Worm (Caenorhabditis elegans): ENCODE measurements around the gene F54E7.9.

The F54E7.9 gene

DNA sequence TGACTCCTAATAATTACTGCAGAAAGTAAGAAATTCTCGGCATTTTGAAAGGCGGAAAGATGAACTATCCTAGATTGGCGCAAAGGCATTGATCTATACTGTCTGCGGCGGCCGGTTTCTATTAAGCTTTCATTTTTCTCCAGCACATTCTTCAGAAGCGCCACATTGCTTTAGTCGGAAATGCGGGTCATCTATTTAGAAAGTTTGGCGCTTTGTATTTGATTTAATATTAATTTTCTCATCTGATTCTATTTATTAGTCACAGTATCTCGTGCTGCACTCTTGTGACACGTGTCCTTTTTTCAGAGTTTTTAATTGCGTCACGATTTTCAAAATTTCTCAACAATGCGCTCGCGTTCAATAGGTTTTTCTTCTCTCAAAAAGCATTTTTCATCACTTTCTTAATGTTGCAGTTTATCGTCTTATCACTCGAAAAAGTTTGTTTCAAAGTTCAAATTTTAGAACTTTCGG, 37.3 kb upstream of the F54E7.9 start:
- TF ChIP-seq ceh-9 (tag; optimal IDR thresholded peaks at IDR 0.05) (no peak), ceh-18 (tag; optimal IDR thresholded peaks at IDR 0.05) (no peak), rnt-1 (tag; optimal IDR thresholded peaks at IDR 0.05) (no peak), odd-2 (tag; optimal IDR thresholded peaks at IDR 0.05) (no peak), hlh-30 (tag; optimal IDR thresholded peaks at IDR 0.05; ENCODE audit: insufficient read depth) (no peak), hlh-8 (tag; optimal IDR thresholded peaks at IDR 0.05) (no peak), syd-9 (tag; optimal IDR thresholded peaks at IDR 0.05) (no peak), ttx-3 (tag; optimal IDR thresholded peaks at IDR 0.05) (no peak), C08G9.2 (tag; optimal IDR thresholded peaks at IDR 0.05) (no peak), ztf-16 (tag; optimal IDR thresholded peaks at IDR 0.05) (no peak), nhr-11 (tag; optimal IDR thresholded peaks at IDR 0.05) (no peak), madf-2 (tag; optimal IDR thresholded peaks at IDR 0.05) (no peak), ceh-22 (tag; optimal IDR thresholded peaks at IDR 0.05) (no peak), dmd-4 (tag; optimal IDR thresholded peaks at IDR 0.05; ENCODE audit: borderline replicate concordance) (no peak)

- TF ChIP-seq unc-55 (GFP tag; optimal IDR thresholded peaks at IDR 0.05) (no peak), ceh-2 (tag; optimal IDR thresholded peaks at IDR 0.05) (no peak), ztf-16 (tag; optimal IDR thresholded peaks at IDR 0.05) (no peak), unc-3 (GFP tag; conservative IDR thresholded peaks at IDR 0.05) (no peak), unc-3 (tag; optimal IDR thresholded peaks at IDR 0.05) (no peak), Y22D7AL.16 (tag; optimal IDR thresholded peaks at IDR 0.05) (no peak), ceh-45 (GFP tag; IDR thresholded peaks at IDR 0.05) (no peak), ceh-9 (tag; optimal IDR thresholded peaks at IDR 0.05) (no peak), F13H6.1 (tag; optimal IDR thresholded peaks at IDR 0.05) (no peak), fkh-6 (tag; optimal IDR thresholded peaks at IDR 0.05) (no peak)
These were observed 36.7 kb upstream of the F54E7.9 start, which contains the start of gene arf-1 for ce11 chrIII:5714230-5714983. TSS of gene arf-1 (plus strand) at chrIII:5714886.

DNA sequence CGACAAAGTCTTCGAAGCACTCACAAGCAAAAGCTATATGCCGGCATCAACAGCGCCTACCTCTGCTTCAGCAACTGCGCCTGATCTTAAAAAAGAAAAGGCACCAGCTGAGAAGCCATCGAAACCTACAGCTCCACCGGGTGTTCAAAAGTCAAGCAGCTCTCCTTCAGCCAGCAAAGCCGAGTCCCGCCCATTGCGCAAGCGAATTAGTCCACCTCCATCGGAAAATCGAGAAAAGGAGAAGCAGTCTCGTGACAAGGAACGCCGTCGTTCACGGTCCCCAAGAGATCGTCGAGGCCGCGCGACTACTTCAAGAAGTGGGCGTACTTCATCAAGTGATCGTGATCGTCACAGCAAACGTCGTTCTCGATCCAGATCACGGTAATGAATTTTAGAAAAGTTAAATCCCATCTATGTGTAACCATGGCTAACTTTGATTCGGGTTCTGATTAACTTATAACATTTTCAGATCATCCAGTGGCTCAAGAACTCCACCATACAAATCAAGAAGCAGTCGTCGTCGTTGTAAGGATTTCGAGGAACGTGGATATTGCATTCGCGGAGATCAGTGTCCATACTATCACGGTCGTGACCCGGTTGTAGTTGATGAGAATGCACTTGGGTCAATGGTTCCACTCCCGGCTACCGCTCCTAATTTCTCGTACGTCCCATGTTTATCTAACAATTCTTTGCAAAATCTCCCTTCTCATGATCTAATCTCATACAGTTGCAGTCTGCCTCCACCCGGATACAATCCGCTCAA, 34.4 kb upstream of the F54E7.9 start:
- TF ChIP-seq elt-2 (tag; optimal IDR thresholded peaks at IDR 0.05), result no peak
- no peak for TF ChIP-seq pha-2 (tag; optimal IDR thresholded peaks at IDR 0.05)
- TF ChIP-seq ceh-9 (tag; optimal IDR thresholded peaks at IDR 0.05), result no peak

DNA sequence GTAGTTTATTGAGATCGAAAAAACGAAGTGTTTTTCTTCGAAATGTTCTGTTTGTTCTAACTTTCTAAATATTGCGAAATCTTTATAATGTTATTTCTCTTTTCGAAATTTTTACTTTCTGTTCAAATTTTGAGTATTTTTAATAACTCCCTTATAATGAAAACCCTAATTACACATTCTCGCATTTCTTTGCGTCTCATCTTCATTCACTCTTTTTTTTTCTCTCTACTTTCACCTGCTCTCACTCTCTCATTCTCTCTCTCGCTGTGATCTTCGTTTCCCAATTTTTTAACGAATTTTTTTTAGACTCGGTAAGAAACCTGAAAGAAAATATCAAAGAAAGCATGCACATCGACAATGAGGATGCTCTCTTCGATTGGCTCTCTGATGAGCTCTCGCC, 33.6 kb upstream of the F54E7.9 start, which contains the start of gene rbm-26:
TSS of gene rbm-26 (plus strand) at position 301 of the 400 bp plus-strand sequence.
- TF ChIP-seq pag-3 (tag; optimal IDR thresholded peaks at IDR 0.05; ENCODE audit: borderline replicate concordance) (no peak), dmd-4 (tag; optimal IDR thresholded peaks at IDR 0.05; ENCODE audit: borderline replicate concordance) (no peak), syd-9 (tag; optimal IDR thresholded peaks at IDR 0.05) (no peak), nfya-1 (tag; optimal IDR thresholded peaks at IDR 0.05) (no peak), hlh-30 (tag; optimal IDR thresholded peaks at IDR 0.05; ENCODE audit: insufficient read depth) (no peak)

DNA sequence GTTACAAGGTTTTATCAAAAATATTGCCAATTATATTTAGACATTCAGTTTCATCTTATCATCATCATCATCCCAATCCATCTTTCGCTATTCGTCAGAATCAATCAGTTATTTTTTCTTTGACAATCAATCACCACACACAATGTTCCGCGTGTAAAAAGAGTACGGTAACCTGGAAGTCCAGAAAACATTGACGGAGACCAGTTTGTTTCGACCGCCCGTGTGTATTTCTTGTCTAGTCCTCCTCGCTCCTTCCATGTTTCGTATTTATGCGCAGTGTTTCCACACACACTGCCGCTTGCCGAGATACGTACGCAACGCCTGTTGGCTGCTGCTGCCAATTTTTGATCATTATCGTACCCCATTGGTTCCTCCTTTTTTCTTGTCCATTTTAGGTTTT, 33.0 kb upstream of the F54E7.9 start:
- TF ChIP-seq elt-2 (tag; optimal IDR thresholded peaks at IDR 0.05) (peak; percentile 42), ets-4 (tag; optimal IDR thresholded peaks at IDR 0.05) (peak; percentile 70), ama-1 (optimal IDR thresholded peaks at IDR 0.05) (no peak), nfya-1 (tag; optimal IDR thresholded peaks at IDR 0.05) (peak; percentile 68), pax-1 (tag; optimal IDR thresholded peaks at IDR 0.05) (no peak)

DNA sequence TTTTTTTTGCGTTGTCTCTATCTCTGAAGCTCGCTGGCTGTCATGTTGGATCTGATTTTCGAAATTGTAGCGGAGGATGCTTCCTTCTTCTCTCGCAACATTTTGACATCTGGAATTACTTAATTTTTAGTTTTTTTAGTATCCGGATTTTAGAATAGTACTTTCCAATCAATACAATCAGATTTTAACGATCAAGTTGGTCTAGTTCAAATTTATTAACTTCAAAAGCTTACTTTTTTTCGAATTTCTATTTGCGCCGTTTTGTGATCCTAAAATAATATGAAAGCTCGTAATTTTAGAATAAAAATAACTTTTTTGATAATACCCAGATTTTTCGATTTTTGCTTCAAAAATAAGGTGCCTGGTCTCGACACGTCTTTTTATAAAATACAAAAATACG, 32.4 kb upstream of the F54E7.9 start, which contains the start of gene B0336.12:
TSS of gene B0336.12 (minus strand) at position 101 of the 400 bp plus-strand sequence.
- TF ChIP-seq pax-1 (tag; optimal IDR thresholded peaks at IDR 0.05) (no peak), C08G9.2 (tag; optimal IDR thresholded peaks at IDR 0.05) (no peak), K09A11.1 (tag; optimal IDR thresholded peaks at IDR 0.05; ENCODE audit: insufficient read depth) (no peak), hlh-30 (tag; optimal IDR thresholded peaks at IDR 0.05; ENCODE audit: insufficient read depth) (no peak), ttx-3 (tag; optimal IDR thresholded peaks at IDR 0.05) (no peak), unc-3 (GFP tag; conservative IDR thresholded peaks at IDR 0.05) (no peak), unc-3 (tag; optimal IDR thresholded peaks at IDR 0.05) (no peak)

All from whole organism, late embryonic.